Fruit fly (Drosophila melanogaster) Kc167 (cell line): ENCODE measurements around the gene janB.

Experiments
- Myc ChIP-seq: fragments of >200 bp; optimal IDR thresholded peaks from 2 replicates; lab custom pipeline; 2017; ENCODE audit warnings: missing external identifiers
- Sin3A ChIP-seq: fragments of >200 bp; optimal IDR thresholded peaks from 2 replicates; lab custom pipeline; 2018; ENCODE audit warnings: missing external identifiers
- h ChIP-seq: fragments of >200 bp; optimal IDR thresholded peaks from 3 replicates; lab custom pipeline; 2018; ENCODE audit warnings: missing external identifiers
- insv ChIP-seq: fragments of >200 bp; optimal IDR thresholded peaks from 3 replicates; lab custom pipeline; 2018; ENCODE audit warnings: missing external identifiers
- psq ChIP-seq: fragments of >200 bp; optimal IDR thresholded peaks from 2 replicates; lab custom pipeline; 2017; ENCODE audit warnings: missing external identifiers
- ttk ChIP-seq: sonication (Bioruptor generic); optimal IDR thresholded peaks from 2 replicates; lab custom pipeline; 2017; ENCODE audit warnings: missing external identifiers

DNA sequence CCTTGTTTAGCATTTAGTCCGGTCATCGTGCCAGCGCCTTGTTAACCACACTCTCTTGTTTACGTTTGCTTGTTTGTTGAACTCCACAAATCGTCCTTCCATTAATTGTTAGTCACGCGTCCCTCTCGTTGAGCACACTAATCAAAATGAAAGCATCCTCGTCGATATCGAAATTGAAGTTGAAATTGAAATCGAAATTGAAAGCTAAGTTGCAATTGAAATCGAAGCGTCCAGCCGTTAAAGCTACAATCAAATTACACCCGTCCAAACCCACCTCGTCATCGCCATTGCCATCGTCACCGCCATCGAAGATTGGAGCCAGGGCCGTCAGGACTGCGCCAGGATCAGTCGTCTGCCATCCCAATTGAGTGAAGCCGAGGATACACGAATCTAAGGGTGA lies 15.1 kb downstream of the janB start:
- no peak for TF ChIP-seq insv (lab: Kevin White, UChicago)
- TF ChIP-seq h (lab: Kevin White, UChicago), result no peak
- no peak for TF ChIP-seq Sin3A (lab: Kevin White, UChicago)
- TF ChIP-seq Myc (lab: Kevin White, UChicago), result no peak
- no peak for TF ChIP-seq ttk (lab: Kevin White, UChicago)
- TF ChIP-seq psq (lab: Kevin White, UChicago), result no peak
